Worm (Caenorhabditis elegans) whole organism, L1 larva: ENCODE results near the gene lgc-42.

ENCODE experiments used
- F16B12.6 ChIP-seq: fragments of 150-350 bp; optimal IDR thresholded peaks from 2 replicates; lab custom pipeline; 2014; ENCODE audit warnings: missing biosample characterization, missing genetic modification characterization
- Y116A8C.19 ChIP-seq: sonication (generic microtip); optimal IDR thresholded peaks from 2 replicates; lab custom pipeline; 2016; ENCODE audit warnings: missing compliant biosample characterization, missing genetic modification characterization, borderline replicate concordance
- blmp-1 ChIP-seq: fragments of 150-350 bp; optimal IDR thresholded peaks from 2 replicates; lab custom pipeline; 2014; ENCODE audit warnings: missing biosample characterization, missing genetic modification characterization
- ceh-63 ChIP-seq: fragments of 200-800 bp; sonication (Bioruptor generic); optimal IDR thresholded peaks from 2 replicates; lab custom pipeline; 2018; ENCODE audit warnings: mild to moderate bottlenecking, missing genetic modification characterization, missing compliant biosample characterization
- ceh-8 ChIP-seq: fragments of 200-800 bp; sonication (Bioruptor generic); optimal IDR thresholded peaks from 2 replicates; lab custom pipeline; 2018; ENCODE audit warnings: mild to moderate bottlenecking, missing genetic modification characterization, moderate library complexity, missing compliant biosample characterization
- ceh-88 ChIP-seq: fragments of 200-800 bp; sonication (Bioruptor generic); IDR thresholded peaks from 2 replicates; pipeline ENCODE4 v1.3.6; 2022; ENCODE audit warnings: missing genetic modification characterization, missing compliant biosample characterization
- ceh-90 ChIP-seq: sonication (generic microtip); optimal IDR thresholded peaks from 2 replicates; lab custom pipeline; 2016; ENCODE audit warnings: missing genetic modification characterization, missing compliant biosample characterization
- efl-1 ChIP-seq, 4 experiments: fragments of 150-350 bp; optimal IDR thresholded peaks in 3 of 4; peaks in 1 of 4; 1 replicate in 1 of 4; 2 replicates in 3 of 4; lab custom pipeline; 2014; ENCODE audit warnings: missing biosample characterization in 2 of 4, missing genetic modification characterization in 2 of 4, missing genetic modification reagents in 2 of 4
- egl-13 ChIP-seq: sonication (generic microtip); optimal IDR thresholded peaks from 2 replicates; lab custom pipeline; 2016; ENCODE audit warnings: missing genotype, missing genetic modification reagents, missing genetic modification characterization, missing compliant biosample characterization
- elt-3 ChIP-seq, 6 experiments: fragments of 150-350 bp in 1 of 6; sonication (generic microtip); optimal IDR thresholded peaks; 2 replicates each; lab custom pipeline; 2017 to 2018; ENCODE audit warnings: missing biosample characterization in 6 of 6, missing genetic modification characterization in 6 of 6, inconsistent platforms in 1 of 6
- fos-1 ChIP-seq: fragments of 150-350 bp; optimal IDR thresholded peaks from 2 replicates; lab custom pipeline; 2014; ENCODE audit warnings: missing biosample characterization, missing genetic modification characterization
- grh-1 ChIP-seq: fragments of 200-800 bp; sonication (Bioruptor generic); IDR thresholded peaks from 2 replicates; pipeline ENCODE4 v1.3.6; 2022; ENCODE audit warnings: missing genetic modification reagents, missing genetic modification characterization, missing compliant biosample characterization
- hlh-17 ChIP-seq: fragments of 200-800 bp; sonication (Bioruptor generic); optimal IDR thresholded peaks from 2 replicates; lab custom pipeline; 2018; ENCODE audit warnings: missing genetic modification characterization, mild to moderate bottlenecking, missing compliant biosample characterization, moderate library complexity, borderline replicate concordance
- irx-1 ChIP-seq: sonication (generic microtip); optimal IDR thresholded peaks from 2 replicates; lab custom pipeline; 2016; ENCODE audit warnings: missing genetic modification characterization, missing compliant biosample characterization
- isw-1 ChIP-seq: fragments of 200-800 bp; sonication (Bioruptor generic); IDR thresholded peaks from 2 replicates; pipeline ENCODE4 v1.3.6; 2022; ENCODE audit warnings: missing genetic modification characterization, missing compliant biosample characterization
- lin-13 ChIP-seq: fragments of 150-350 bp; optimal IDR thresholded peaks from 2 replicates; lab custom pipeline; 2014; ENCODE audit warnings: missing biosample characterization, missing genetic modification reagents, missing genetic modification characterization
- lin-14 ChIP-seq: fragments of 200-800 bp; sonication (Bioruptor generic); optimal IDR thresholded peaks from 2 replicates; lab custom pipeline; 2018; ENCODE audit warnings: mild to moderate bottlenecking, missing genetic modification characterization, moderate library complexity, missing compliant biosample characterization
- lin-15B ChIP-seq: fragments of 150-350 bp; sonication (generic microtip); optimal IDR thresholded peaks from 3 replicates; lab custom pipeline; 2014; ENCODE audit warnings: missing biosample characterization, missing genetic modification characterization
- lin-39 ChIP-seq: fragments of 150-350 bp; optimal IDR thresholded peaks from 2 replicates; lab custom pipeline; 2014; ENCODE audit warnings: missing biosample characterization, missing genetic modification reagents, missing genetic modification characterization
- lsy-2 ChIP-seq, 2 experiments: fragments of 150-350 bp; optimal IDR thresholded peaks; 2 replicates each; lab custom pipeline; 2014; ENCODE audit warnings: missing biosample characterization in 2 of 2, missing genetic modification characterization in 2 of 2
- mef-2 ChIP-seq: fragments of 150-350 bp; optimal IDR thresholded peaks from 2 replicates; lab custom pipeline; 2014; ENCODE audit warnings: missing biosample characterization, missing genetic modification characterization
- mep-1 ChIP-seq: fragments of 150-350 bp; optimal IDR thresholded peaks from 2 replicates; lab custom pipeline; 2014; ENCODE audit warnings: missing biosample characterization, missing genetic modification characterization
- nhr-12 ChIP-seq: sonication (generic microtip); optimal IDR thresholded peaks from 2 replicates; lab custom pipeline; 2017; ENCODE audit warnings: missing biosample characterization, missing genetic modification characterization
- nhr-47 ChIP-seq: sonication (generic microtip); optimal IDR thresholded peaks from 2 replicates; lab custom pipeline; 2016; ENCODE audit warnings: mild to moderate bottlenecking, missing genetic modification characterization, moderate library complexity, missing compliant biosample characterization
- nhr-84 ChIP-seq: sonication (generic microtip); optimal IDR thresholded peaks from 2 replicates; lab custom pipeline; 2017; ENCODE audit warnings: missing biosample characterization, missing genetic modification characterization
- nhr-85 ChIP-seq: sonication (generic microtip); peaks from one replicate; lab custom pipeline; 2016; ENCODE audit warnings: missing genetic modification characterization, inconsistent platforms, missing compliant biosample characterization
- nhr-90 ChIP-seq: sonication (generic microtip); optimal IDR thresholded peaks from 2 replicates; lab custom pipeline; 2016; ENCODE audit warnings: mild to moderate bottlenecking, missing genetic modification characterization, missing compliant biosample characterization; ENCODE audit not compliant: poor library complexity
- pag-3 ChIP-seq: sonication (generic microtip); optimal IDR thresholded peaks from 2 replicates; lab custom pipeline; 2017; ENCODE audit warnings: missing genetic modification characterization, mild to moderate bottlenecking, missing compliant biosample characterization, antibody characterized with exemption, borderline replicate concordance; ENCODE audit not compliant: insufficient read depth
- pax-3 ChIP-seq: fragments of 200-800 bp; sonication (Bioruptor generic); optimal IDR thresholded peaks from 2 replicates; lab custom pipeline; 2018; ENCODE audit warnings: mild to moderate bottlenecking, missing genetic modification characterization, moderate library complexity, missing compliant biosample characterization
- rnt-1 ChIP-seq: sonication (generic microtip); optimal IDR thresholded peaks from 2 replicates; lab custom pipeline; 2016; ENCODE audit warnings: mild to moderate bottlenecking, missing genetic modification characterization, moderate library complexity, missing compliant biosample characterization
- snpc-4 ChIP-seq: fragments of 150-350 bp; optimal IDR thresholded peaks from 2 replicates; lab custom pipeline; 2014; ENCODE audit warnings: missing biosample characterization, missing genetic modification characterization
- sptf-1 ChIP-seq: fragments of 150-350 bp; optimal IDR thresholded peaks from 2 replicates; lab custom pipeline; 2014; ENCODE audit warnings: missing biosample characterization, missing genetic modification characterization
- sup-37 ChIP-seq: fragments of 200-800 bp; sonication (Bioruptor generic); optimal IDR thresholded peaks from 2 replicates; lab custom pipeline; 2018; ENCODE audit warnings: mild to moderate bottlenecking, missing genetic modification characterization, missing compliant biosample characterization
- swsn-7 ChIP-seq: sonication (generic microtip); optimal IDR thresholded peaks from 2 replicates; lab custom pipeline; 2016; ENCODE audit warnings: missing genetic modification characterization, missing compliant biosample characterization
- tbx-2 ChIP-seq: sonication (generic microtip); optimal IDR thresholded peaks from 2 replicates; lab custom pipeline; 2016; ENCODE audit warnings: missing genetic modification characterization, missing compliant biosample characterization
- tlp-1 ChIP-seq: fragments of 150-350 bp; optimal IDR thresholded peaks from 2 replicates; lab custom pipeline; 2014; ENCODE audit warnings: missing biosample characterization, missing genetic modification characterization
- unc-62 ChIP-seq: fragments of 150-350 bp; optimal IDR thresholded peaks from 2 replicates; lab custom pipeline; 2014; ENCODE audit warnings: missing biosample characterization, missing genetic modification reagents, missing genetic modification characterization
- unc-86 ChIP-seq: sonication (generic microtip); optimal IDR thresholded peaks from 2 replicates; lab custom pipeline; 2016; ENCODE audit warnings: missing genetic modification characterization, missing compliant biosample characterization
- xbp-1 ChIP-seq: sonication (generic microtip); optimal IDR thresholded peaks from 2 replicates; lab custom pipeline; 2016; ENCODE audit warnings: missing genetic modification characterization, missing compliant biosample characterization
- zag-1 ChIP-seq: fragments of 150-350 bp; optimal IDR thresholded peaks from 2 replicates; lab custom pipeline; 2014; ENCODE audit warnings: missing biosample characterization, missing genetic modification characterization
- zip-4 ChIP-seq: fragments of 200-800 bp; sonication (Bioruptor generic); optimal IDR thresholded peaks from 2 replicates; lab custom pipeline; 2018; ENCODE audit warnings: mild to moderate bottlenecking, missing genetic modification characterization, moderate library complexity, missing compliant biosample characterization
- ztf-11 ChIP-seq, 2 experiments: sonication (generic microtip); optimal IDR thresholded peaks; 2 replicates each; lab custom pipeline; 2016 to 2017; ENCODE audit warnings: missing genetic modification characterization in 2 of 2, missing biosample characterization in 1 of 2, missing compliant biosample characterization in 1 of 2
- ztf-4 ChIP-seq: fragments of 150-350 bp; optimal IDR thresholded peaks from 2 replicates; lab custom pipeline; 2014; ENCODE audit warnings: missing biosample characterization, missing genetic modification characterization

lgc-42 gene

ce11 chrIII:1950236-1950635 is 47.4 kb upstream of the lgc-42 start, which contains the start of the genes polh-1 and rps-22 (continued):
- TF ChIP-seq nhr-12 (tag; lab: Kevin White, UChicago): no peak
- no peak for TF ChIP-seq egl-13 (tag; lab: Kevin White, UChicago)
- peak; percentile 73 for TF ChIP-seq lin-39 (tag; lab: Kevin White, UChicago)
- TF ChIP-seq nhr-85: peak; percentile 93
- no peak for TF ChIP-seq unc-62 (GFP tag; lab: Kevin White, UChicago)
- TF ChIP-seq ztf-4 (tag; lab: Kevin White, UChicago): peak; percentile 51
- TF ChIP-seq mep-1 (tag; lab: Kevin White, UChicago): peak; percentile 96
- TF ChIP-seq zip-4 (GFP tag; lab: Kevin White, UChicago): peak; percentile 12
- TF ChIP-seq unc-86 (tag; lab: Kevin White, UChicago): peak; percentile 86
- peak; percentile 76 for TF ChIP-seq F16B12.6 (tag; lab: Kevin White, UChicago)
- peak; percentile 90 for TF ChIP-seq lin-14 (GFP tag; lab: Kevin White, UChicago)
- TF ChIP-seq swsn-7: peak; percentile 85
- peak; percentile 94 to 97 for TF ChIP-seq lsy-2 (tag; optimal IDR thresholded peaks at IDR 0.05; lab: Kevin White, UChicago)
- peak; percentile 77 for TF ChIP-seq grh-1
- TF ChIP-seq blmp-1 (tag; lab: Kevin White, UChicago): peak; percentile 88
- TF ChIP-seq ceh-90 (tag; lab: Kevin White, UChicago): no peak
- TF ChIP-seq isw-1: peak; percentile 92
- no peak for TF ChIP-seq hlh-17 (GFP tag; lab: Kevin White, UChicago)
- no peak for TF ChIP-seq nhr-84 (tag; lab: Kevin White, UChicago)
- peak; percentile 71 for TF ChIP-seq snpc-4 (tag; lab: Kevin White, UChicago)
- TF ChIP-seq lin-13 (GFP tag; lab: Kevin White, UChicago): peak; percentile 97
- TF ChIP-seq tbx-2: peak; percentile 86
- peak; percentile 49 for TF ChIP-seq ceh-8 (GFP tag; lab: Kevin White, UChicago)
- peak; percentile 70 for TF ChIP-seq ceh-88 (GFP tag; lab: Robert Waterston, UW)
- TF ChIP-seq Y116A8C.19 (tag; lab: Kevin White, UChicago): no peak
- no peak for TF ChIP-seq zag-1
- TF ChIP-seq nhr-90 (tag; lab: Kevin White, UChicago): peak; percentile 86
- peak; percentile 42 for TF ChIP-seq mef-2 (tag; lab: Kevin White, UChicago)
- peak in 5 of 6 experiments; percentile 75 to 98 (median 87) for TF ChIP-seq elt-3 (tag; optimal IDR thresholded peaks at IDR 0.05; lab: Kevin White, UChicago)
- TF ChIP-seq nhr-47: peak; percentile 93
- TF ChIP-seq fos-1 (tag; lab: Kevin White, UChicago): peak; percentile 90
- peak; percentile 59 for TF ChIP-seq pax-3 (tag; lab: Kevin White, UChicago)
- peak; percentile 92 for TF ChIP-seq rnt-1
- no peak for TF ChIP-seq sptf-1 (tag; lab: Kevin White, UChicago)
- peak; percentile 90 to 99 for TF ChIP-seq efl-1 (optimal IDR thresholded peaks at IDR 0.05; lab: Kevin White, UChicago)
- peak; percentile 99 to 100 for TF ChIP-seq efl-1 (GFP tag; optimal IDR thresholded peaks at IDR 0.05 in 1 of 2; lab: Kevin White, UChicago)
- TF ChIP-seq xbp-1 (tag; lab: Kevin White, UChicago): peak; percentile 86
- TF ChIP-seq pag-3: no peak
- peak in 1 of 2 experiments; percentile 8 for TF ChIP-seq ztf-11 (tag; optimal IDR thresholded peaks at IDR 0.05; lab: Kevin White, UChicago)
- TF ChIP-seq lin-15B (tag; lab: Kevin White, UChicago): peak; percentile 95
- no peak for TF ChIP-seq sup-37 (GFP tag; lab: Kevin White, UChicago)
- no peak for TF ChIP-seq tlp-1 (tag; lab: Kevin White, UChicago)
- no peak for TF ChIP-seq ceh-63
- peak; percentile 73 for TF ChIP-seq irx-1
